Fruit fly (Drosophila melanogaster) whole organism, embryonic: ENCODE measurements around the gene CG12814.
A peak's percentile ranks its signal among the peaks of the same experiment; 100 is the strongest.

Experiments used
- Aef1 ChIP-seq: fragments of 200-800 bp; sonication (Bioruptor generic); IDR thresholded peaks from 3 replicates; pipeline ENCODE4 v1.3.6; 2022; ENCODE audit warnings: missing biosample characterization, missing genetic modification characterization
- CG10979 ChIP-seq: fragments of 200-800 bp; sonication (Bioruptor generic); optimal IDR thresholded peaks from 2 replicates; lab custom pipeline; 2018; ENCODE audit warnings: missing biosample characterization, mild to moderate bottlenecking, missing genetic modification characterization, moderate library complexity
- CG11085 ChIP-seq: fragments of 200-800 bp; sonication (Bioruptor generic); IDR thresholded peaks from 2 replicates; pipeline ENCODE4 v1.3.6; 2022; ENCODE audit warnings: missing biosample characterization, missing genetic modification characterization
- CG12942 ChIP-seq: fragments of 200-800 bp; sonication (Bioruptor generic); optimal IDR thresholded peaks from 3 replicates; lab custom pipeline; 2016; ENCODE audit warnings: missing biosample characterization, missing genetic modification characterization
- CG17359 ChIP-seq: fragments of 200-800 bp; sonication (Bioruptor generic); optimal IDR thresholded peaks from 3 replicates; lab custom pipeline; 2018; ENCODE audit warnings: missing biosample characterization, mild to moderate bottlenecking, missing genetic modification characterization, moderate library complexity
- CG17568 ChIP-seq: fragments of 200-800 bp; sonication (Bioruptor generic); optimal IDR thresholded peaks from 2 replicates; lab custom pipeline; 2018; ENCODE audit warnings: missing biosample characterization, mild to moderate bottlenecking, missing genetic modification characterization, moderate library complexity
- CG2116 ChIP-seq: fragments of 200-800 bp; sonication (Bioruptor generic); optimal IDR thresholded peaks from 3 replicates; lab custom pipeline; 2018; ENCODE audit warnings: missing biosample characterization, mild to moderate bottlenecking, missing genetic modification characterization
- CG31224 ChIP-seq: fragments of 200-800 bp; sonication (Bioruptor generic); IDR thresholded peaks from 2 replicates; pipeline ENCODE4 v1.3.6; 2022; ENCODE audit warnings: missing biosample characterization, missing genetic modification characterization
- CG31365 ChIP-seq: fragments of 200-800 bp; sonication (Bioruptor generic); optimal IDR thresholded peaks from 2 replicates; lab custom pipeline; 2018; ENCODE audit warnings: missing biosample characterization, mild to moderate bottlenecking, missing genetic modification characterization
- CG32532 ChIP-seq: fragments of 200-800 bp; sonication (Bioruptor generic); IDR thresholded peaks from 2 replicates; pipeline ENCODE4 v1.3.6; 2022; ENCODE audit warnings: missing biosample characterization, missing genetic modification characterization
- CG3407 ChIP-seq: fragments of 200-800 bp; sonication (Bioruptor generic); optimal IDR thresholded peaks from 2 replicates; lab custom pipeline; 2018; ENCODE audit warnings: missing biosample characterization, mild to moderate bottlenecking, missing genetic modification characterization
- CG4730 ChIP-seq: fragments of 200-800 bp; sonication (Bioruptor generic); IDR thresholded peaks from 2 replicates; pipeline ENCODE4 v1.3.6; 2022; ENCODE audit warnings: missing biosample characterization, missing genetic modification characterization
- CG6254 ChIP-seq: fragments of 200-800 bp; sonication (Bioruptor generic); optimal IDR thresholded peaks from 3 replicates; lab custom pipeline; 2017; ENCODE audit warnings: mild to moderate bottlenecking, missing biosample characterization, missing genetic modification reagents, missing genetic modification characterization
- CG6765 ChIP-seq: fragments of 200-800 bp; sonication (Bioruptor generic); optimal IDR thresholded peaks from 3 replicates; lab custom pipeline; 2017; ENCODE audit warnings: missing biosample characterization, mild to moderate bottlenecking, missing genetic modification characterization
- CG7357 ChIP-seq: fragments of 200-800 bp; sonication (Bioruptor generic); IDR thresholded peaks from 3 replicates; pipeline ENCODE4 v1.3.6; 2022; ENCODE audit warnings: missing biosample characterization, missing genetic modification characterization
- CG9727 ChIP-seq: fragments of 200-800 bp; sonication (Bioruptor generic); optimal IDR thresholded peaks from 3 replicates; lab custom pipeline; 2017; ENCODE audit warnings: missing biosample characterization, mild to moderate bottlenecking, missing genetic modification characterization
- CG9817 ChIP-seq: fragments of 200-800 bp; sonication (Bioruptor generic); optimal IDR thresholded peaks from 2 replicates; lab custom pipeline; 2018; ENCODE audit warnings: missing biosample characterization, mild to moderate bottlenecking, missing genetic modification characterization, moderate library complexity
- CG9876 ChIP-seq: fragments of 200-800 bp; sonication (Bioruptor generic); optimal IDR thresholded peaks from 2 replicates; lab custom pipeline; 2016; ENCODE audit warnings: missing biosample characterization, missing genetic modification characterization
- CTCF ChIP-seq: fragments of 200-800 bp; sonication (Bioruptor generic); optimal IDR thresholded peaks from 2 replicates; lab custom pipeline; 2017; ENCODE audit warnings: missing biosample characterization, mild to moderate bottlenecking, missing genetic modification characterization, moderate library complexity
- Dip2 ChIP-seq: fragments of 200-800 bp; sonication (Bioruptor generic); IDR thresholded peaks from 2 replicates; pipeline ENCODE4 v1.3.6; 2022; ENCODE audit warnings: missing biosample characterization, missing genetic modification characterization
- Dip3 ChIP-seq: fragments of 200-800 bp; sonication (Bioruptor generic); optimal IDR thresholded peaks from 3 replicates; lab custom pipeline; 2016; ENCODE audit warnings: missing biosample characterization, missing genetic modification characterization
- Doc2 ChIP-seq: fragments of 200-800 bp; sonication (Bioruptor generic); IDR thresholded peaks from 2 replicates; pipeline ENCODE4 v1.3.6; 2022; ENCODE audit warnings: missing biosample characterization, missing genetic modification characterization
- Ets97D ChIP-seq: fragments of 200-800 bp; sonication (Bioruptor generic); optimal IDR thresholded peaks from 3 replicates; lab custom pipeline; 2016; ENCODE audit warnings: missing biosample characterization, missing genetic modification characterization
- HmgZ ChIP-seq: fragments of 200-800 bp; sonication (Bioruptor generic); optimal IDR thresholded peaks from 2 replicates; lab custom pipeline; 2018; ENCODE audit warnings: missing biosample characterization, mild to moderate bottlenecking, missing genetic modification characterization
- Hr78 ChIP-seq, 2 experiments: fragments of 200-800 bp in 1 of 2; fragments of >200 bp in 1 of 2; sonication (Bioruptor generic) in 1 of 2; optimal IDR thresholded peaks; 2 replicates each; lab custom pipeline; 2017 to 2019; ENCODE audit warnings: missing biosample characterization in 2 of 2, missing genetic modification characterization in 2 of 2, mild to moderate bottlenecking in 1 of 2, moderate library complexity in 1 of 2
- Lhr ChIP-seq: fragments of 200-800 bp; sonication (Bioruptor generic); optimal IDR thresholded peaks from 3 replicates; lab custom pipeline; 2017; ENCODE audit warnings: mild to moderate bottlenecking, missing biosample characterization, missing genetic modification reagents, missing genetic modification characterization
- MTF-1 ChIP-seq: fragments of 200-800 bp; sonication (Bioruptor generic); optimal IDR thresholded peaks from 2 replicates; lab custom pipeline; 2018; ENCODE audit warnings: missing biosample characterization, mild to moderate bottlenecking, missing genetic modification characterization, borderline replicate concordance
- Mad ChIP-seq: fragments of 200-800 bp; sonication (Bioruptor generic); optimal IDR thresholded peaks from 2 replicates; lab custom pipeline; 2016; ENCODE audit warnings: missing biosample characterization, missing genetic modification characterization
- NK7.1 ChIP-seq: fragments of 200-800 bp; sonication (Bioruptor generic); optimal IDR thresholded peaks from 3 replicates; lab custom pipeline; 2016; ENCODE audit warnings: missing biosample characterization, missing genetic modification characterization
- Nf-YA ChIP-seq: fragments of 200-800 bp; sonication (Bioruptor generic); IDR thresholded peaks from 2 replicates; pipeline ENCODE4 v1.3.6; 2022; ENCODE audit warnings: missing biosample characterization, missing genetic modification characterization
- Xbp1 ChIP-seq: fragments of 200-800 bp; sonication (Bioruptor generic); optimal IDR thresholded peaks from 3 replicates; lab custom pipeline; 2016; ENCODE audit warnings: missing biosample characterization, mild to moderate bottlenecking, missing genetic modification characterization
- bcd ChIP-seq: fragments of 200-800 bp; sonication (Bioruptor generic); optimal IDR thresholded peaks from 2 replicates; lab custom pipeline; 2017; ENCODE audit warnings: missing biosample characterization, mild to moderate bottlenecking, missing genetic modification characterization
- bigmax ChIP-seq: fragments of 200-800 bp; sonication (Bioruptor generic); optimal IDR thresholded peaks from 2 replicates; lab custom pipeline; 2018; ENCODE audit warnings: missing biosample characterization, mild to moderate bottlenecking, missing genetic modification characterization
- chif ChIP-seq, 2 experiments: fragments of 200-800 bp; sonication (Bioruptor generic); optimal IDR thresholded peaks; 3 replicates each; lab custom pipeline; 2016; ENCODE audit warnings: missing biosample characterization in 2 of 2, missing genetic modification characterization in 2 of 2
- fd64A ChIP-seq: fragments of 200-800 bp; sonication (Bioruptor generic); optimal IDR thresholded peaks from 3 replicates; lab custom pipeline; 2018; ENCODE audit warnings: missing biosample characterization, mild to moderate bottlenecking, missing genetic modification characterization
- gro ChIP-seq: fragments of 200-800 bp; sonication (Bioruptor generic); optimal IDR thresholded peaks from 2 replicates; lab custom pipeline; 2016; ENCODE audit warnings: missing biosample characterization, missing genetic modification characterization
- h ChIP-seq: fragments of >200 bp; optimal IDR thresholded peaks from 2 replicates; lab custom pipeline; 2017
- hbn ChIP-seq: fragments of 200-800 bp; sonication (Bioruptor generic); IDR thresholded peaks from 2 replicates; pipeline ENCODE4 v1.3.6; 2022; ENCODE audit warnings: missing biosample characterization, missing genetic modification characterization; ENCODE audit not compliant: partially characterized antibody
- kay ChIP-seq: fragments of 200-800 bp; sonication (Bioruptor generic); optimal IDR thresholded peaks from 2 replicates; lab custom pipeline; 2016; ENCODE audit warnings: missing biosample characterization, missing genetic modification characterization
- lab ChIP-seq: fragments of 200-800 bp; sonication (Bioruptor generic); optimal IDR thresholded peaks from 3 replicates; lab custom pipeline; 2017; ENCODE audit warnings: missing biosample characterization, missing genetic modification characterization, mild to moderate bottlenecking, moderate library complexity, missing genetic modification reagents
- lola ChIP-seq, 3 experiments: fragments of >200 bp in 2 of 3; fragments of 200-800 bp in 1 of 3; sonication (Bioruptor generic) in 1 of 3; optimal IDR thresholded peaks; 2 replicates each; lab custom pipeline; 2017 to 2019; ENCODE audit warnings: missing biosample characterization in 3 of 3, missing genetic modification characterization in 3 of 3, mild to moderate bottlenecking in 1 of 3, moderate library complexity in 1 of 3
- nerfin-2 ChIP-seq: fragments of 200-800 bp; sonication (Bioruptor generic); IDR thresholded peaks from 2 replicates; pipeline ENCODE4 v1.3.6; 2022; ENCODE audit warnings: missing biosample characterization, missing genetic modification characterization; ENCODE audit not compliant: partially characterized antibody
- psq ChIP-seq: fragments of 200-800 bp; sonication (Bioruptor generic); optimal IDR thresholded peaks from 2 replicates; lab custom pipeline; 2017; ENCODE audit warnings: missing biosample characterization, missing genetic modification characterization
- run ChIP-seq: fragments of 200-800 bp; sonication (Bioruptor generic); optimal IDR thresholded peaks from 3 replicates; lab custom pipeline; 2018; ENCODE audit warnings: missing biosample characterization, mild to moderate bottlenecking, missing genetic modification characterization
- stc ChIP-seq: fragments of 200-800 bp; sonication (Bioruptor generic); IDR thresholded peaks from 2 replicates; pipeline ENCODE4 v1.3.6; 2022; ENCODE audit warnings: missing biosample characterization, missing genetic modification characterization
- stwl ChIP-seq: fragments of 200-800 bp; sonication (Bioruptor generic); optimal IDR thresholded peaks from 3 replicates; lab custom pipeline; 2018; ENCODE audit warnings: missing biosample characterization, mild to moderate bottlenecking, missing genetic modification characterization, moderate library complexity
- tap ChIP-seq: fragments of 200-800 bp; optimal IDR thresholded peaks from 3 replicates; lab custom pipeline; 2019; ENCODE audit warnings: missing biosample characterization, mild to moderate bottlenecking, missing genetic modification characterization, moderate library complexity
- toy ChIP-seq: fragments of 200-800 bp; sonication (Bioruptor generic); IDR thresholded peaks from 2 replicates; pipeline ENCODE4 v1.3.6; 2022; ENCODE audit warnings: missing biosample characterization, missing genetic modification characterization
- tx ChIP-seq: fragments of 200-800 bp; sonication (Bioruptor generic); optimal IDR thresholded peaks from 2 replicates; lab custom pipeline; 2016; ENCODE audit warnings: missing biosample characterization, missing genetic modification characterization
- unc-4 ChIP-seq: fragments of 200-800 bp; sonication (Bioruptor generic); IDR thresholded peaks from 2 replicates; pipeline ENCODE4 v1.3.6; 2022; ENCODE audit warnings: missing biosample characterization, missing genetic modification characterization; ENCODE audit not compliant: partially characterized antibody

CG12814 gene

dm6 chr3R:10170356-10170876, 19.0 kb downstream of the CG12814 start, which contains the start of gene Best1 (continued):
- peak; percentile 90 for TF ChIP-seq stc (GFP tag; lab: Robert Waterston, UW)
- TF ChIP-seq h: no peak
- peak; percentile 47; the same call in 1 of the 2 replicates for TF ChIP-seq unc-4 (GFP tag; lab: Robert Waterston, UW)
- peak; percentile 63 for TF ChIP-seq Ets97D (GFP tag; lab: Kevin White, UChicago)
- TF ChIP-seq CG17359 (tag; lab: Kevin White, UChicago): peak; percentile 94
- TF ChIP-seq CG32532 (GFP tag; lab: Robert Waterston, UW): peak; percentile 98
- 0 out of 2 replicates have a peak, but pooled peaks have one; percentile 29 for TF ChIP-seq Dip2
- peak; percentile 84 for TF ChIP-seq toy (GFP tag; lab: Robert Waterston, UW)
- peak; percentile 72 for TF ChIP-seq CG31365 (tag; lab: Kevin White, UChicago)
- peak in 1 of 2 experiments; percentile 64 for TF ChIP-seq Hr78 (GFP tag; optimal IDR thresholded peaks at IDR 0.05; lab: Kevin White, UChicago)
- peak; percentile 92 for TF ChIP-seq CG11085 (GFP tag; lab: Robert Waterston, UW)
- peak; percentile 61 for TF ChIP-seq kay
- peak; percentile 44 for TF ChIP-seq CG2116 (GFP tag; lab: Kevin White, UChicago)
- peak; percentile 85 for TF ChIP-seq Mad
- TF ChIP-seq Nf-YA (GFP tag; lab: Robert Waterston, UW): peak; percentile 87
- TF ChIP-seq CG12942 (GFP tag; lab: Kevin White, UChicago): peak; percentile 64
- peak; percentile 42 for TF ChIP-seq NK7.1
- peak; percentile 97 for TF ChIP-seq CG6254 (GFP tag; lab: Kevin White, UChicago)
- peak; percentile 27 for TF ChIP-seq bigmax (GFP tag; lab: Kevin White, UChicago)
- peak; percentile 80 for TF ChIP-seq gro (GFP tag; lab: Kevin White, UChicago)
- peak; percentile 56 for TF ChIP-seq CTCF (GFP tag; lab: Kevin White, UChicago)
- peak; percentile 86 for TF ChIP-seq tap
- TF ChIP-seq Lhr (GFP tag; lab: Kevin White, UChicago): peak; percentile 67
- TF ChIP-seq MTF-1: peak; percentile 86
- peak; percentile 29 for TF ChIP-seq CG9876
- TF ChIP-seq Dip3 (GFP tag; lab: Kevin White, UChicago): peak; percentile 67
- TF ChIP-seq HmgZ: peak; percentile 96
- peak; percentile 32 for TF ChIP-seq tx (GFP tag; lab: Kevin White, UChicago)
- peak; percentile 81 for TF ChIP-seq run (tag; lab: Kevin White, UChicago)
- TF ChIP-seq CG3407: peak; percentile 84
- peak; percentile 79 for TF ChIP-seq CG7357 (GFP tag; lab: Robert Waterston, UW)
- peak; percentile 92 for TF ChIP-seq Xbp1
- TF ChIP-seq nerfin-2: peak; percentile 54
- TF ChIP-seq lab (GFP tag; lab: Kevin White, UChicago): peak; percentile 96
- peak; percentile 84 for TF ChIP-seq Aef1 (GFP tag; lab: Robert Waterston, UW)
- TF ChIP-seq CG17568 (GFP tag; lab: Kevin White, UChicago): peak; percentile 88
- peak; percentile 87 for TF ChIP-seq CG4730 (GFP tag; lab: Robert Waterston, UW)
- peak; percentile 59 for TF ChIP-seq fd64A (GFP tag; lab: Kevin White, UChicago)
- peak; percentile 65 for TF ChIP-seq Doc2 (GFP tag; lab: Robert Waterston, UW)
- peak; percentile 89 for TF ChIP-seq psq (GFP tag; lab: Kevin White, UChicago)
- peak; percentile 89 for TF ChIP-seq CG9727 (GFP tag; lab: Kevin White, UChicago)
- peak; percentile 91 for TF ChIP-seq CG9817
- peak in 1 of 3 experiments; percentile 86 for TF ChIP-seq lola (GFP tag; optimal IDR thresholded peaks at IDR 0.05; lab: Kevin White, UChicago)
- peak; percentile 91 for TF ChIP-seq bcd
- TF ChIP-seq hbn (GFP tag; lab: Robert Waterston, UW): peak; percentile 55
- TF ChIP-seq stwl (tag; lab: Kevin White, UChicago): peak; percentile 41
- TF ChIP-seq CG10979 (tag; lab: Kevin White, UChicago): peak; percentile 92
- peak; percentile 52 to 62 for TF ChIP-seq chif (GFP tag; optimal IDR thresholded peaks at IDR 0.05; lab: Kevin White, UChicago)
- peak; percentile 87 for TF ChIP-seq CG31224
- TF ChIP-seq CG6765 (GFP tag; lab: Kevin White, UChicago): peak; percentile 83
